Fruit fly (Drosophila melanogaster): ENCODE results near the gene CG34367.

Gene CG34367

dm6 chr2L:10386208-10386805 is 32.6 kb upstream of the CG34367 start, which contains the start of the genes Cdk1 and mRpS7 (continued):
- TF ChIP-seq crp (GFP tag; optimal IDR thresholded peaks at IDR 0.05) (peak in 1 of 2 experiments; percentile 35), caup (GFP tag; optimal IDR thresholded peaks at IDR 0.05; ENCODE audit: severe bottlenecking) (peak; percentile 52), CG10209 (GFP tag; optimal IDR thresholded peaks at IDR 0.05) (peak; percentile 68), nmo (GFP tag; optimal IDR thresholded peaks at IDR 0.05) (peak; percentile 92), Bdp1 (GFP tag; optimal IDR thresholded peaks at IDR 0.05) (no peak), CG30431 (GFP tag; optimal IDR thresholded peaks at IDR 0.05) (peak; percentile 26), Bteb2 (GFP tag; optimal IDR thresholded peaks at IDR 0.05) (peak; percentile 69), CG18764 (GFP tag; optimal IDR thresholded peaks at IDR 0.05) (no peak), CoRest (tag; optimal IDR thresholded peaks at IDR 0.05) (peak; percentile 90), Nf-YB (GFP tag; optimal IDR thresholded peaks at IDR 0.05) (peak; percentile 51), slou (GFP tag; optimal IDR thresholded peaks at IDR 0.05) (peak; percentile 45), CG6791 (GFP tag; IDR thresholded peaks at IDR 0.05; ENCODE audit: partially characterized antibody) (no peak), wdn (GFP tag; IDR thresholded peaks at IDR 0.05) (no peak), ttk (GFP tag; IDR thresholded peaks at IDR 0.05) (peak; percentile 63; the same call in 1 of the 2 replicates), slp2 (GFP tag; optimal IDR thresholded peaks at IDR 0.05) (peak; percentile 50), CG18599 (GFP tag; optimal IDR thresholded peaks at IDR 0.05) (peak; percentile 75), CG34224 (GFP tag; IDR thresholded peaks at IDR 0.05; ENCODE audit: partially characterized antibody) (no peak), gt (GFP tag; IDR thresholded peaks at IDR 0.05) (no peak), ems (GFP tag; optimal IDR thresholded peaks at IDR 0.05) (no peak), CG5180 (GFP tag; optimal IDR thresholded peaks at IDR 0.05) (no peak), Ravus (GFP tag; IDR thresholded peaks at IDR 0.05) (no peak; the same call in 1 of the 2 replicates), NC2β (GFP tag; optimal IDR thresholded peaks at IDR 0.05) (peak; percentile 31), cas (GFP tag; IDR thresholded peaks at IDR 0.05) (no peak), jing (GFP tag; optimal IDR thresholded peaks at IDR 0.05) (no peak), H15 (GFP tag; IDR thresholded peaks at IDR 0.05) (peak; percentile 47; the same call in 1 of the 3 replicates), CG17912 (GFP tag; optimal IDR thresholded peaks at IDR 0.05) (no peak), nerfin-2 (GFP tag; IDR thresholded peaks at IDR 0.05; ENCODE audit: partially characterized antibody) (no peak), Antp (GFP tag; optimal IDR thresholded peaks at IDR 0.05) (peak; percentile 43), Gsc (GFP tag; IDR thresholded peaks at IDR 0.05) (no peak), CG17568 (GFP tag; optimal IDR thresholded peaks at IDR 0.05) (no peak), CG12104 (GFP tag; optimal IDR thresholded peaks at IDR 0.05) (peak; percentile 63), CG7357 (GFP tag; IDR thresholded peaks at IDR 0.05) (peak; percentile 65; the same call in 2 of the 3 replicates), HmgZ (tag; optimal IDR thresholded peaks at IDR 0.05) (peak; percentile 51), CG8765 (GFP tag; IDR thresholded peaks at IDR 0.05) (peak; percentile 60; the same call in 1 of the 2 replicates), chif (GFP tag; optimal IDR thresholded peaks at IDR 0.05) (peak; percentile 17 to 53), Asciz (GFP tag; optimal IDR thresholded peaks at IDR 0.05) (no peak), tup (GFP tag; optimal IDR thresholded peaks at IDR 0.05) (no peak), PHDP (tag; optimal IDR thresholded peaks at IDR 0.05) (peak; percentile 81), CG14014 (GFP tag; IDR thresholded peaks at IDR 0.05) (peak; percentile 70), CG6272 (GFP tag; IDR thresholded peaks at IDR 0.05) (0 out of 2 replicates have a peak, but pooled peaks have one; percentile 7), cwo (GFP tag; optimal IDR thresholded peaks at IDR 0.05) (peak; percentile 44), Nf-YA (GFP tag; IDR thresholded peaks at IDR 0.05) (no peak), croc (GFP tag; conservative IDR thresholded peaks at IDR 0.05) (peak; percentile 57), pros (GFP tag; optimal IDR thresholded peaks at IDR 0.05) (no peak), ind (GFP tag; optimal IDR thresholded peaks at IDR 0.05) (peak; percentile 77), CG7556 (GFP tag; optimal IDR thresholded peaks at IDR 0.05) (peak; percentile 71), slbo (GFP tag; IDR thresholded peaks at IDR 0.05) (peak; percentile 78), sens-2 (GFP tag; IDR thresholded peaks at IDR 0.05) (0 out of 2 replicates have a peak, but pooled peaks have one; percentile 20), Scr (GFP tag; IDR thresholded peaks at IDR 0.05; ENCODE audit: partially characterized antibody) (no peak)

Data from whole organism, embryonic.